Comparison of ENCODE assay signal across 4 fruit fly cellular contexts in the genomic region with DNA sequence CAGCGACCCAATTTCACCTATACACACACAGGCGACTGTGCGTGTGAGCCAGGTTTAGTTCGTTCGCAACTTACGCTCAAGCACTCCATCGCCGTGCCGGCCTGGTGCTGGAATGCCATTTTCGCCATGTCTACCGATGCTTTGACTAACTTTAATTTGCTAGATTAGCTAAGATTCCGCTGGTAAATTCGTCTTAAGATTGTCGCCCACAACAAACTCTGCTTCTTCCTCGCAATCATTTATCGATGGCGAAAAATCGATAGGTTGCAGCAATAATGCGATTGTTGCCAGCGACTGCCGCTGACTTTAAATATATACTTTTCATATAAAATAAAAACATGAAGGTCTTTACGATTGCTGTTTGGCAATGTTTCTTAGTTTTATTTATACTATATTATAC.
TF ChIP-seq lines count a peak whose summit lies in the region.

A gene (minus strand): TSS at position 245 of the 400 bp plus-strand sequence.

- no peak for TF ChIP-seq CTCF in whole organism, embryonic (GFP tag; optimal IDR thresholded peaks at IDR 0.05; lab: Kevin White, UChicago)

TF ChIP-seq in whole organism, adult, 20 proteins besides CTCF, POLR2A, EP300 and RAD21:
- TF ChIP-seq bab1 (GFP tag; optimal IDR thresholded peaks at IDR 0.05; lab: Kevin White, UChicago) (peak; percentile 60), CG5204 (GFP tag; optimal IDR thresholded peaks at IDR 0.05; lab: Kevin White, UChicago) (no peak), Mnt (GFP tag; optimal IDR thresholded peaks at IDR 0.05; lab: Kevin White, UChicago) (peak; percentile 3), kay (GFP tag; lab: Kevin White, UChicago; ENCODE audit: borderline replicate concordance) (no peak), CG7045 (GFP tag; optimal IDR thresholded peaks at IDR 0.05; lab: Kevin White, UChicago) (no peak)

TF ChIP-seq in whole organism, embryonic, 481 proteins besides CTCF, POLR2A, EP300 and RAD21 (continues in another document):
- TF ChIP-seq Dll (GFP tag; IDR thresholded peaks at IDR 0.05; lab: Robert Waterston, UW; ENCODE audit: partially characterized antibody) (peak; percentile 81), CG7372 (GFP tag; IDR thresholded peaks at IDR 0.05; lab: Robert Waterston, UW) (no peak), CG14710 (tag; optimal IDR thresholded peaks at IDR 0.05; lab: Kevin White, UChicago) (peak; percentile 14), so (GFP tag; IDR thresholded peaks at IDR 0.05; lab: Robert Waterston, UW) (no peak), gsb-n (tag; optimal IDR thresholded peaks at IDR 0.05; lab: Kevin White, UChicago) (no peak), trem (tag; optimal IDR thresholded peaks at IDR 0.05; lab: Kevin White, UChicago) (peak; percentile 38), E2f2 (GFP tag; IDR thresholded peaks at IDR 0.05; lab: Robert Waterston, UW) (peak; percentile 86), tna (GFP tag; IDR thresholded peaks at IDR 0.05; lab: Robert Waterston, UW; ENCODE audit: partially characterized antibody) (peak; percentile 75), YL-1 (GFP tag; optimal IDR thresholded peaks at IDR 0.05; lab: Kevin White, UChicago) (peak; percentile 47), CG7271 (tag; optimal IDR thresholded peaks at IDR 0.05; lab: Kevin White, UChicago) (no peak), vnd (GFP tag; IDR thresholded peaks at IDR 0.05; lab: Robert Waterston, UW; ENCODE audit: partially characterized antibody) (peak; percentile 65), sd (tag; optimal IDR thresholded peaks at IDR 0.05; lab: Kevin White, UChicago) (peak; percentile 11), nerfin-1 (tag; optimal IDR thresholded peaks at IDR 0.05; lab: Kevin White, UChicago) (peak; percentile 19), CG12769 (tag; optimal IDR thresholded peaks at IDR 0.05; lab: Kevin White, UChicago) (peak; percentile 52), pzg (GFP tag; optimal IDR thresholded peaks at IDR 0.05; lab: Kevin White, UChicago) (peak; percentile 55), CG13287 (GFP tag; IDR thresholded peaks at IDR 0.05; lab: Robert Waterston, UW; ENCODE audit: partially characterized antibody) (peak; percentile 82), CG18599 (GFP tag; optimal IDR thresholded peaks at IDR 0.05; lab: Kevin White, UChicago) (no peak), Doc3 (GFP tag; IDR thresholded peaks at IDR 0.05; lab: Robert Waterston, UW; ENCODE audit: partially characterized antibody) (peak; percentile 72), zen2 (GFP tag; IDR thresholded peaks at IDR 0.05; lab: Robert Waterston, UW; ENCODE audit: partially characterized antibody) (peak; percentile 76), CG17186 (GFP tag; optimal IDR thresholded peaks at IDR 0.05; lab: Kevin White, UChicago) (no peak), amos (GFP tag; IDR thresholded peaks at IDR 0.05; lab: Robert Waterston, UW; ENCODE audit: partially characterized antibody) (peak; percentile 74), Sry-δ (GFP tag; optimal IDR thresholded peaks at IDR 0.05; lab: Kevin White, UChicago) (peak; percentile 45), ERR (GFP tag; optimal IDR thresholded peaks at IDR 0.05; lab: Kevin White, UChicago) (no peak), sob (GFP tag; IDR thresholded peaks at IDR 0.05; lab: Robert Waterston, UW) (0 out of 2 replicates have a peak, but pooled peaks have one; percentile 9), oc (tag; optimal IDR thresholded peaks at IDR 0.05; lab: Kevin White, UChicago) (no peak)

TF ChIP-seq in whole organism, prepupa, 60 proteins besides CTCF, POLR2A, EP300 and RAD21:
- TF ChIP-seq fkh (GFP tag; optimal IDR thresholded peaks at IDR 0.05; lab: Kevin White, UChicago) = no peak
- no peak for TF ChIP-seq CG8319 (GFP tag; optimal IDR thresholded peaks at IDR 0.05; lab: Kevin White, UChicago)
- TF ChIP-seq salr (GFP tag; optimal IDR thresholded peaks at IDR 0.05; lab: Kevin White, UChicago) = no peak
- TF ChIP-seq CG6163 (GFP tag; IDR thresholded peaks at IDR 0.05; lab: Robert Waterston, UW) = 0 out of 3 replicates have a peak, but pooled peaks have one; percentile 8
- no peak for TF ChIP-seq CG11762 (GFP tag; optimal IDR thresholded peaks at IDR 0.05; lab: Kevin White, UChicago; ENCODE audit: insufficient read depth)
- TF ChIP-seq Hr39 (GFP tag; optimal IDR thresholded peaks at IDR 0.05; lab: Kevin White, UChicago) = no peak
- TF ChIP-seq Smox (GFP tag; optimal IDR thresholded peaks at IDR 0.05; lab: Kevin White, UChicago) = no peak
- TF ChIP-seq Blimp-1 (GFP tag; optimal IDR thresholded peaks at IDR 0.05; lab: Kevin White, UChicago) = no peak
- no peak for TF ChIP-seq CG11294 (GFP tag; IDR thresholded peaks at IDR 0.05; lab: Robert Waterston, UW)
- no peak for TF ChIP-seq Ets96B (tag; optimal IDR thresholded peaks at IDR 0.05; lab: Kevin White, UChicago)
- TF ChIP-seq CG10669 (GFP tag; optimal IDR thresholded peaks at IDR 0.05; lab: Kevin White, UChicago) = no peak
- no peak for TF ChIP-seq fd59A (GFP tag; optimal IDR thresholded peaks at IDR 0.05; lab: Kevin White, UChicago)
- TF ChIP-seq pdm3 (GFP tag; optimal IDR thresholded peaks at IDR 0.05; lab: Kevin White, UChicago) = no peak
- TF ChIP-seq lz (GFP tag; optimal IDR thresholded peaks at IDR 0.05; lab: Kevin White, UChicago) = no peak
- no peak for TF ChIP-seq CG15336 (GFP tag; IDR thresholded peaks at IDR 0.05; lab: Robert Waterston, UW)
- TF ChIP-seq Eip93F (GFP tag; optimal IDR thresholded peaks at IDR 0.05; lab: Kevin White, UChicago) = no peak
- no peak for TF ChIP-seq topi (GFP tag; optimal IDR thresholded peaks at IDR 0.05; lab: Kevin White, UChicago)
- no peak for TF ChIP-seq Eip75B (GFP tag; optimal IDR thresholded peaks at IDR 0.05; lab: Kevin White, UChicago)
- peak; percentile 22 for TF ChIP-seq Eip78C (GFP tag; lab: Kevin White, UChicago)
- no peak for TF ChIP-seq CG11902 (GFP tag; optimal IDR thresholded peaks at IDR 0.05; lab: Kevin White, UChicago)
- no peak for TF ChIP-seq net (GFP tag; optimal IDR thresholded peaks at IDR 0.05; lab: Kevin White, UChicago)
- TF ChIP-seq Sox14 (GFP tag; optimal IDR thresholded peaks at IDR 0.05; lab: Kevin White, UChicago) = no peak
- peak; percentile 63 for TF ChIP-seq svp (GFP tag; lab: Kevin White, UChicago)
- TF ChIP-seq CG6792 (GFP tag; optimal IDR thresholded peaks at IDR 0.05; lab: Kevin White, UChicago) = no peak
TF ChIP-seq in whole organism, prepupa: peak in this region for 3.

TF ChIP-seq in whole organism, pupa, 21 proteins besides CTCF, POLR2A, EP300 and RAD21:
- TF ChIP-seq CG4496 (GFP tag; IDR thresholded peaks at IDR 0.05; lab: Robert Waterston, UW) = no peak
- peak; percentile 19 for TF ChIP-seq EcR (GFP tag; optimal IDR thresholded peaks at IDR 0.05; lab: Kevin White, UChicago)
- no peak for TF ChIP-seq CG9948 (tag; optimal IDR thresholded peaks at IDR 0.05; lab: Kevin White, UChicago)
- TF ChIP-seq CG12605 (GFP tag; IDR thresholded peaks at IDR 0.05; lab: Robert Waterston, UW) = no peak
